Worm (Caenorhabditis elegans): Measurements from ENCODE around the gene nas-23.

DNA sequence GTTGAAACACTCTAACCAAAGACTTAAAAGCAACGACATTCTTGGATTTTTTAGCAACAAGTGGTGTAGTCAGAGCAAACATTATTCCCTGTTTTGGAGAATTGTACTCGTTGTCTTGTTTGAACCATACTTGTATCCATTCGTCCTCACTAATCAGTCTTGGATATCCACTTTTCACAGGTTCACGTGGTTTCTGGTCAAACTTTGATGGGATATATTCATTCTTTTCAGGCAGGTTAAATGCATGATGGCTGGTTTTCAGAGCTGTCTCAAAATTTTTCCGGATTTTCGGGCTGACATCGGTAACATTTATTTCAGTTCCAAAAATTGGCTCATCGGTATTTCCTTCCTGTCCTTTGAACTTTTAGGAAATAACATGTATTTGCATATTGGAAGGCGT is 27.9 kb upstream of the nas-23 start:
- TF ChIP-seq lin-13 (tag; optimal IDR thresholded peaks at IDR 0.05) (no peak), pha-4 (tag; optimal IDR thresholded peaks at IDR 0.05) (no peak), unc-39 (tag; optimal IDR thresholded peaks at IDR 0.05) (no peak), nhr-28 (tag; optimal IDR thresholded peaks at IDR 0.05) (no peak), blmp-1 (tag; optimal IDR thresholded peaks at IDR 0.05) (no peak), mab-5 (tag; optimal IDR thresholded peaks at IDR 0.05) (no peak), unc-62 (GFP tag; optimal IDR thresholded peaks at IDR 0.05) (no peak), lsy-2 (tag; optimal IDR thresholded peaks at IDR 0.05) (no peak), nhr-237 (tag; optimal IDR thresholded peaks at IDR 0.05) (no peak)

Measured in whole organism, mixed stage, embryonic.